Fruit fly (Drosophila melanogaster): ENCODE data around the gene CG15572.

DNA sequence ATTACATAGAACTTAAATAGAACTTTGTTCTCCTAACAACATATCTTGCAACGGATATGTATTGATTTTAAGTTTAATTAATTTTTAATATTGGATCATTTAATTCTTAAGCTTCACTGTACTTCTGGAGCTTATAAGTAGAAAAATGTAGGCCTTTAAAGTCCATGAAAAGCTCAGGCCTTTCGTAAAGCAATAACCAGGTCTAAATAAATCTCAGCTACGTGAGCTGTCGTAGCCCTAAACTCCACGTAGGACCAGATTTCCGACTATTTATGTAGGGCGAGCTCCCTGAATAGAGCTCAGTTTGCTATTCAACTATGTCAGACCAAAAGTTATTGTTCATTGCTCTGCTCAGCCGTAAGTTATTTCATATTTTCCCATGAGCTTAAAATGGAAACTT is 20.4 kb upstream of the CG15572 start, which contains the start of gene CG43135:
- TF ChIP-seq Gug (GFP tag; IDR thresholded peaks at IDR 0.05) (no peak), topi (GFP tag; optimal IDR thresholded peaks at IDR 0.05) (no peak), CG4318 (GFP tag; optimal IDR thresholded peaks at IDR 0.05) (no peak), Hr39 (GFP tag; optimal IDR thresholded peaks at IDR 0.05) (no peak), fkh (GFP tag; optimal IDR thresholded peaks at IDR 0.05) (no peak), spab (GFP tag; optimal IDR thresholded peaks at IDR 0.05) (no peak), Eip75B (GFP tag; optimal IDR thresholded peaks at IDR 0.05) (no peak), fd59A (GFP tag; optimal IDR thresholded peaks at IDR 0.05) (no peak), CG10631 (GFP tag; optimal IDR thresholded peaks at IDR 0.05) (no peak)

All from whole organism, prepupa.